Fruit fly (Drosophila melanogaster) whole organism, embryonic: Measurements from ENCODE around the gene park.
A peak's percentile ranks its signal among the peaks of the same experiment; 100 is the strongest.

Experiments
- Abd-B ChIP-seq: fragments of 200-800 bp; sonication (Bioruptor generic); optimal IDR thresholded peaks from 2 replicates; lab custom pipeline; 2018; ENCODE audit warnings: missing biosample characterization, mild to moderate bottlenecking, missing genetic modification characterization, moderate library complexity
- CG10543 ChIP-seq: fragments of 200-800 bp; sonication (Bioruptor generic); optimal IDR thresholded peaks from 3 replicates; lab custom pipeline; 2017; ENCODE audit warnings: missing biosample characterization, mild to moderate bottlenecking, missing genetic modification characterization, moderate library complexity
- CG11504 ChIP-seq: fragments of 200-800 bp; sonication (Bioruptor generic); optimal IDR thresholded peaks from 3 replicates; lab custom pipeline; 2019; ENCODE audit warnings: missing biosample characterization, mild to moderate bottlenecking, missing genetic modification characterization, moderate library complexity
- CG12769 ChIP-seq: fragments of 200-800 bp; sonication (Bioruptor generic); optimal IDR thresholded peaks from 2 replicates; lab custom pipeline; 2019; ENCODE audit warnings: missing biosample characterization, mild to moderate bottlenecking, missing genetic modification characterization, moderate library complexity
- CG13624 ChIP-seq: fragments of 200-800 bp; sonication (Bioruptor generic); optimal IDR thresholded peaks from 2 replicates; lab custom pipeline; 2016; ENCODE audit warnings: missing biosample characterization, missing genetic modification characterization
- CG18599 ChIP-seq: fragments of 200-800 bp; sonication (Bioruptor generic); optimal IDR thresholded peaks from 3 replicates; lab custom pipeline; 2017; ENCODE audit warnings: missing biosample characterization, missing genetic modification characterization, mild to moderate bottlenecking, moderate library complexity, missing genetic modification reagents
- CG2120 ChIP-seq: fragments of 200-800 bp; sonication (Bioruptor generic); optimal IDR thresholded peaks from 3 replicates; lab custom pipeline; 2016; ENCODE audit warnings: missing biosample characterization, missing genetic modification characterization
- CG2889 ChIP-seq: fragments of 200-800 bp; sonication (Bioruptor generic); IDR thresholded peaks from 3 replicates; pipeline ENCODE4 v1.3.6; 2022; ENCODE audit warnings: missing biosample characterization, missing genetic modification characterization
- CG30403 ChIP-seq: fragments of 200-800 bp; sonication (Bioruptor generic); optimal IDR thresholded peaks from 3 replicates; lab custom pipeline; 2016; ENCODE audit warnings: missing biosample characterization, missing genetic modification characterization
- CG3163 ChIP-seq: fragments of 200-800 bp; sonication (Bioruptor generic); optimal IDR thresholded peaks from 3 replicates; lab custom pipeline; 2016; ENCODE audit warnings: missing biosample characterization, missing genetic modification characterization
- CG6791 ChIP-seq: fragments of 200-800 bp; sonication (Bioruptor generic); IDR thresholded peaks from 3 replicates; pipeline ENCODE4 v1.3.6; 2022; ENCODE audit warnings: missing biosample characterization, missing genetic modification characterization; ENCODE audit not compliant: partially characterized antibody
- CG7357 ChIP-seq: fragments of 200-800 bp; sonication (Bioruptor generic); IDR thresholded peaks from 3 replicates; pipeline ENCODE4 v1.3.6; 2022; ENCODE audit warnings: missing biosample characterization, missing genetic modification characterization
- CG7556 ChIP-seq: fragments of 200-800 bp; sonication (Bioruptor generic); optimal IDR thresholded peaks from 2 replicates; lab custom pipeline; 2017; ENCODE audit warnings: missing biosample characterization, mild to moderate bottlenecking, missing genetic modification characterization
- CG7987 ChIP-seq: fragments of 200-800 bp; sonication (Bioruptor generic); optimal IDR thresholded peaks from 2 replicates; lab custom pipeline; 2018; ENCODE audit warnings: missing biosample characterization, mild to moderate bottlenecking, missing genetic modification characterization, moderate library complexity
- CG9215 ChIP-seq: fragments of 200-800 bp; sonication (Bioruptor generic); IDR thresholded peaks from 2 replicates; pipeline ENCODE4 v1.3.6; 2022; ENCODE audit warnings: missing biosample characterization, missing genetic modification characterization
- CG9609 ChIP-seq: fragments of 200-800 bp; sonication (Bioruptor generic); optimal IDR thresholded peaks from 3 replicates; lab custom pipeline; 2016; ENCODE audit warnings: missing biosample characterization, missing genetic modification characterization
- CG9817 ChIP-seq: fragments of 200-800 bp; sonication (Bioruptor generic); optimal IDR thresholded peaks from 2 replicates; lab custom pipeline; 2018; ENCODE audit warnings: missing biosample characterization, mild to moderate bottlenecking, missing genetic modification characterization, moderate library complexity
- Camta ChIP-seq: fragments of 200-800 bp; sonication (Bioruptor generic); optimal IDR thresholded peaks from 2 replicates; lab custom pipeline; 2016; ENCODE audit warnings: missing biosample characterization, missing genetic modification characterization
- Deaf1 ChIP-seq: fragments of 200-800 bp; optimal IDR thresholded peaks from 3 replicates; lab custom pipeline; 2019; ENCODE audit warnings: missing biosample characterization, mild to moderate bottlenecking, missing genetic modification characterization, moderate library complexity
- Dek ChIP-seq: fragments of 200-800 bp; sonication (Bioruptor generic); optimal IDR thresholded peaks from 3 replicates; lab custom pipeline; 2019; ENCODE audit warnings: missing biosample characterization, mild to moderate bottlenecking, missing genetic modification characterization, moderate library complexity
- Doc2 ChIP-seq: fragments of 200-800 bp; sonication (Bioruptor generic); IDR thresholded peaks from 2 replicates; pipeline ENCODE4 v1.3.6; 2022; ENCODE audit warnings: missing biosample characterization, missing genetic modification characterization
- Dp ChIP-seq: fragments of 200-800 bp; sonication (Bioruptor generic); optimal IDR thresholded peaks from 2 replicates; lab custom pipeline; 2018; ENCODE audit warnings: missing biosample characterization, mild to moderate bottlenecking, missing genetic modification characterization, moderate library complexity
- Fer3 ChIP-seq: fragments of 200-800 bp; sonication (Bioruptor generic); optimal IDR thresholded peaks from 2 replicates; lab custom pipeline; 2018; ENCODE audit warnings: missing biosample characterization, mild to moderate bottlenecking, missing genetic modification characterization, moderate library complexity
- MBD-R2 ChIP-seq: fragments of 200-800 bp; sonication (Bioruptor generic); IDR thresholded peaks from 2 replicates; pipeline ENCODE4 v1.3.6; 2022; ENCODE audit warnings: missing biosample characterization, missing genetic modification characterization
- Med ChIP-seq: fragments of 200-800 bp; sonication (Bioruptor generic); peaks from one replicate; lab custom pipeline; 2016; ENCODE audit warnings: missing biosample characterization, missing genetic modification characterization, mild to moderate bottlenecking, inconsistent platforms, moderate library complexity
- Meics ChIP-seq: fragments of 200-800 bp; sonication (Bioruptor generic); optimal IDR thresholded peaks from 2 replicates; lab custom pipeline; 2017; ENCODE audit warnings: missing biosample characterization, mild to moderate bottlenecking, missing genetic modification characterization
- NC2α ChIP-seq: fragments of 200-800 bp; sonication (Bioruptor generic); optimal IDR thresholded peaks from 2 replicates; lab custom pipeline; 2016; ENCODE audit warnings: missing biosample characterization, missing genetic modification characterization
- Neu2 ChIP-seq: fragments of 200-800 bp; sonication (Bioruptor generic); optimal IDR thresholded peaks from 3 replicates; lab custom pipeline; 2016; ENCODE audit warnings: missing biosample characterization, missing genetic modification characterization, borderline replicate concordance
- Nf-YC ChIP-seq: fragments of 200-800 bp; optimal IDR thresholded peaks from 3 replicates; lab custom pipeline; 2019; ENCODE audit warnings: missing biosample characterization, mild to moderate bottlenecking, missing genetic modification characterization, moderate library complexity
- NfI ChIP-seq: fragments of 200-800 bp; sonication (Bioruptor generic); optimal IDR thresholded peaks from 3 replicates; lab custom pipeline; 2018; ENCODE audit warnings: missing biosample characterization, mild to moderate bottlenecking, missing genetic modification characterization, moderate library complexity
- PHDP ChIP-seq: fragments of 200-800 bp; sonication (Bioruptor generic); optimal IDR thresholded peaks from 3 replicates; lab custom pipeline; 2018; ENCODE audit warnings: missing biosample characterization, mild to moderate bottlenecking, missing genetic modification characterization, moderate library complexity
- Rx ChIP-seq: fragments of 200-800 bp; sonication (Bioruptor generic); IDR thresholded peaks from 2 replicates; pipeline ENCODE4 v1.3.6; 2022; ENCODE audit warnings: missing biosample characterization, missing genetic modification characterization
- Tbp ChIP-seq: fragments of >200 bp; optimal IDR thresholded peaks from 2 replicates; lab custom pipeline; 2018; ENCODE audit warnings: missing biosample characterization, missing genetic modification characterization
- al ChIP-seq: fragments of 200-800 bp; sonication (Bioruptor generic); IDR thresholded peaks from 2 replicates; pipeline ENCODE4 v1.3.6; 2022; ENCODE audit warnings: missing biosample characterization, missing genetic modification characterization
- da ChIP-seq: fragments of 200-800 bp; sonication (Bioruptor generic); optimal IDR thresholded peaks from 2 replicates; lab custom pipeline; 2016; ENCODE audit warnings: missing biosample characterization, missing genetic modification characterization
- esg ChIP-seq: fragments of 200-800 bp; sonication (Bioruptor generic); conservative IDR thresholded peaks from 2 replicates; pipeline ENCODE4 v1.3.6; 2022; ENCODE audit warnings: missing biosample characterization, missing genetic modification characterization
- gem ChIP-seq: fragments of 200-800 bp; sonication (Bioruptor generic); optimal IDR thresholded peaks from 2 replicates; lab custom pipeline; 2019; ENCODE audit warnings: missing biosample characterization, mild to moderate bottlenecking, missing genetic modification characterization, moderate library complexity
- lab ChIP-seq: fragments of 200-800 bp; sonication (Bioruptor generic); optimal IDR thresholded peaks from 3 replicates; lab custom pipeline; 2017; ENCODE audit warnings: missing biosample characterization, missing genetic modification characterization, mild to moderate bottlenecking, moderate library complexity, missing genetic modification reagents
- lilli ChIP-seq: fragments of 200-800 bp; sonication (Bioruptor generic); optimal IDR thresholded peaks from 3 replicates; lab custom pipeline; 2016; ENCODE audit warnings: missing biosample characterization, missing genetic modification characterization
- odd ChIP-seq: fragments of 200-800 bp; sonication (Bioruptor generic); optimal IDR thresholded peaks from 2 replicates; lab custom pipeline; 2017; ENCODE audit warnings: missing biosample characterization, mild to moderate bottlenecking, missing genetic modification characterization
- org-1 ChIP-seq: fragments of 200-800 bp; sonication (Bioruptor generic); optimal IDR thresholded peaks from 2 replicates; lab custom pipeline; 2017; ENCODE audit warnings: missing biosample characterization, missing genetic modification characterization
- pan ChIP-seq, 4 experiments: fragments of >200 bp in 3 of 4; fragments of 200-800 bp in 1 of 4; sonication (Bioruptor generic) in 1 of 4; optimal IDR thresholded peaks in 3 of 4; IDR thresholded peaks in 1 of 4; 2 replicates each; pipeline versions ENCODE4 v1.3.6 to Lab custom; 2017 to 2022; ENCODE audit warnings: missing biosample characterization in 2 of 4, missing genetic modification characterization in 2 of 4, mixed read lengths in 1 of 4
- ranshi ChIP-seq: fragments of 200-800 bp; sonication (Bioruptor generic); IDR thresholded peaks from 2 replicates; pipeline ENCODE4 v1.3.6; 2022; ENCODE audit warnings: missing biosample characterization, missing genetic modification characterization
- sim ChIP-seq: fragments of 200-800 bp; sonication (Bioruptor generic); IDR thresholded peaks from 2 replicates; pipeline ENCODE4 v1.3.6; 2022; ENCODE audit warnings: missing biosample characterization, missing genetic modification characterization
- sisA ChIP-seq: fragments of 200-800 bp; sonication (Bioruptor generic); IDR thresholded peaks from 2 replicates; pipeline ENCODE4 v1.3.6; 2022; ENCODE audit warnings: missing biosample characterization, missing genetic modification characterization
- sna ChIP-seq: fragments of 200-800 bp; sonication (Bioruptor generic); IDR thresholded peaks from 2 replicates; pipeline ENCODE4 v1.3.6; 2022; ENCODE audit warnings: missing biosample characterization, missing genetic modification characterization; ENCODE audit not compliant: partially characterized antibody
- stwl ChIP-seq: fragments of 200-800 bp; sonication (Bioruptor generic); optimal IDR thresholded peaks from 3 replicates; lab custom pipeline; 2018; ENCODE audit warnings: missing biosample characterization, mild to moderate bottlenecking, missing genetic modification characterization, moderate library complexity
- usp ChIP-seq: fragments of >200 bp; optimal IDR thresholded peaks from 2 replicates; lab custom pipeline; 2017; ENCODE audit warnings: missing biosample characterization, missing genetic modification characterization
- z ChIP-seq: fragments of 200-800 bp; sonication (Bioruptor generic); IDR thresholded peaks from 3 replicates; pipeline ENCODE4 v1.3.6; 2022; ENCODE audit warnings: missing biosample characterization, missing genetic modification characterization
- zf30C ChIP-seq: fragments of 200-800 bp; sonication (Bioruptor generic); optimal IDR thresholded peaks from 3 replicates; lab custom pipeline; 2018; ENCODE audit warnings: missing biosample characterization, mild to moderate bottlenecking, missing genetic modification characterization

park gene

dm6 chr3L:21241447-21241983 lies 44.9 kb upstream of the park start:
- TF ChIP-seq CG9215 (GFP tag; lab: Robert Waterston, UW) = no peak
- no peak for TF ChIP-seq Doc2 (GFP tag; lab: Robert Waterston, UW)
- TF ChIP-seq CG7556 (GFP tag; lab: Kevin White, UChicago) = no peak
- TF ChIP-seq stwl (tag; lab: Kevin White, UChicago) = no peak
- TF ChIP-seq al (GFP tag; lab: Robert Waterston, UW) = peak; percentile 37; the same call in 1 of the 2 replicates
- no peak for TF ChIP-seq CG10543
- TF ChIP-seq da (GFP tag; lab: Kevin White, UChicago) = no peak
- no peak for TF ChIP-seq Tbp (GFP tag; lab: Kevin White, UChicago)
- TF ChIP-seq ranshi = no peak
- TF ChIP-seq gem = peak; percentile 40
- TF ChIP-seq CG11504 (tag; lab: Kevin White, UChicago) = peak; percentile 19
- TF ChIP-seq sim (GFP tag; lab: Robert Waterston, UW) = no peak
- peak; percentile 20 for TF ChIP-seq CG2120 (GFP tag; lab: Kevin White, UChicago)
- TF ChIP-seq sisA (GFP tag; lab: Robert Waterston, UW) = no peak
- no peak for TF ChIP-seq Rx (GFP tag; lab: Robert Waterston, UW)
- no peak for TF ChIP-seq Abd-B (GFP tag; lab: Kevin White, UChicago)
- no peak for TF ChIP-seq Dek (tag; lab: Kevin White, UChicago)
- TF ChIP-seq CG6791 (GFP tag; lab: Robert Waterston, UW) = no peak
- no peak for TF ChIP-seq Deaf1 (tag; lab: Kevin White, UChicago)
- TF ChIP-seq CG9817 (tag; lab: Kevin White, UChicago) = peak; percentile 4
- no peak for TF ChIP-seq NC2α (GFP tag; lab: Kevin White, UChicago)
- no peak for TF ChIP-seq Camta (GFP tag; lab: Kevin White, UChicago)
- no peak for TF ChIP-seq CG3163 (GFP tag; lab: Kevin White, UChicago)
- TF ChIP-seq NfI (GFP tag; lab: Kevin White, UChicago) = no peak
- peak; percentile 11 for TF ChIP-seq lilli (GFP tag; lab: Kevin White, UChicago)
- no peak for TF ChIP-seq zf30C
- peak; percentile 13 for TF ChIP-seq lab (GFP tag; lab: Kevin White, UChicago)
- no peak for TF ChIP-seq CG2889 (GFP tag; lab: Robert Waterston, UW)
- TF ChIP-seq Fer3 (tag; lab: Kevin White, UChicago) = peak; percentile 4
- TF ChIP-seq Nf-YC (tag; lab: Kevin White, UChicago) = no peak
- no peak for TF ChIP-seq usp (GFP tag; lab: Kevin White, UChicago)
- peak; percentile 56 for TF ChIP-seq Med (GFP tag; lab: Kevin White, UChicago)
- peak; percentile 18 for TF ChIP-seq CG13624 (GFP tag; lab: Kevin White, UChicago)
- TF ChIP-seq Neu2 = no peak
- TF ChIP-seq CG18599 (GFP tag; lab: Kevin White, UChicago) = peak; percentile 28
- TF ChIP-seq Dp = no peak
- peak; percentile 30; the same call in 1 of the 2 replicates for TF ChIP-seq esg (GFP tag; lab: Robert Waterston, UW)
- TF ChIP-seq MBD-R2 (GFP tag; lab: Robert Waterston, UW) = no peak
- TF ChIP-seq org-1 (GFP tag; lab: Kevin White, UChicago) = peak; percentile 16
- TF ChIP-seq CG30403 (GFP tag; lab: Kevin White, UChicago) = peak; percentile 22
- TF ChIP-seq CG7357 (GFP tag; lab: Robert Waterston, UW) = no peak
- TF ChIP-seq CG12769 (tag; lab: Kevin White, UChicago) = peak; percentile 47
- TF ChIP-seq PHDP (tag; lab: Kevin White, UChicago) = peak; percentile 25
- peak; percentile 25 for TF ChIP-seq Meics
- no peak for TF ChIP-seq CG9609 (GFP tag; lab: Kevin White, UChicago)
- TF ChIP-seq CG7987 (GFP tag; lab: Kevin White, UChicago) = no peak
- no peak for TF ChIP-seq pan (optimal IDR thresholded peaks at IDR 0.05; lab: Kevin White, UChicago)
- TF ChIP-seq pan (GFP tag; optimal IDR thresholded peaks at IDR 0.05 in 1 of 2, IDR thresholded peaks at IDR 0.05 in 1 of 2) = no peak
- no peak for TF ChIP-seq sna (GFP tag; lab: Robert Waterston, UW)
- no peak for TF ChIP-seq z (GFP tag; lab: Robert Waterston, UW)
- TF ChIP-seq odd (GFP tag; lab: Kevin White, UChicago) = no peak
